Worm (Caenorhabditis elegans): ENCODE results near the gene hmgs-1.

The hmgs-1 gene

ce11 chrV:5676011-5676410, 8.4 kb downstream of the hmgs-1 start, which contains the start of gene pqn-13:
pqn-13 (minus strand) TSS chrV:5676111.
- TF ChIP-seq ceh-82 (tag; optimal IDR thresholded peaks at IDR 0.05) = no peak
- TF ChIP-seq lsy-2 (tag; optimal IDR thresholded peaks at IDR 0.05) = no peak
- TF ChIP-seq sma-9 (GFP tag; optimal IDR thresholded peaks at IDR 0.05) = no peak
- TF ChIP-seq sma-9 (tag; optimal IDR thresholded peaks at IDR 0.05) = no peak
- TF ChIP-seq lin-13 (GFP tag; optimal IDR thresholded peaks at IDR 0.05) = no peak
- TF ChIP-seq elt-1 (tag; optimal IDR thresholded peaks at IDR 0.05) = no peak
- TF ChIP-seq F13H6.1 (tag; optimal IDR thresholded peaks at IDR 0.05) = no peak
- TF ChIP-seq nhr-21 (tag; optimal IDR thresholded peaks at IDR 0.05) = no peak

- TF ChIP-seq nhr-237 (tag; optimal IDR thresholded peaks at IDR 0.05) (no peak), lin-11 (tag; optimal IDR thresholded peaks at IDR 0.05) (no peak), fos-1 (tag; optimal IDR thresholded peaks at IDR 0.05) (no peak), dmd-4 (tag; optimal IDR thresholded peaks at IDR 0.05) (no peak), nhr-25 (tag; optimal IDR thresholded peaks at IDR 0.05) (no peak), lin-13 (GFP tag; optimal IDR thresholded peaks at IDR 0.05) (no peak), mbf-1 (tag; optimal IDR thresholded peaks at IDR 0.05) (no peak), unc-55 (GFP tag; optimal IDR thresholded peaks at IDR 0.05) (no peak), unc-62 (GFP tag; optimal IDR thresholded peaks at IDR 0.05) (no peak), skn-1 (tag; optimal IDR thresholded peaks at IDR 0.05) (no peak), aly-2 (tag; optimal IDR thresholded peaks at IDR 0.05) (no peak), sem-4 (tag; optimal IDR thresholded peaks at IDR 0.05) (no peak)
Measured at ce11 chrV:5672270-5672669, 12.1 kb downstream of the hmgs-1 start.

ce11 chrV:5668968-5669367, 15.4 kb downstream of the hmgs-1 start:
- no peak for TF ChIP-seq ama-1 (optimal IDR thresholded peaks at IDR 0.05)
- TF ChIP-seq aly-2 (tag; optimal IDR thresholded peaks at IDR 0.05) = no peak
- TF ChIP-seq elt-3 (tag; optimal IDR thresholded peaks at IDR 0.05) = no peak
- TF ChIP-seq sma-3 (GFP tag; optimal IDR thresholded peaks at IDR 0.05) = no peak
- TF ChIP-seq lin-11 (tag; optimal IDR thresholded peaks at IDR 0.05) = no peak
- TF ChIP-seq nhr-23 (tag; optimal IDR thresholded peaks at IDR 0.05) = no peak
- no peak for TF ChIP-seq ztf-1 (GFP tag; conservative IDR thresholded peaks at IDR 0.05)
- TF ChIP-seq sma-9 (GFP tag; optimal IDR thresholded peaks at IDR 0.05) = no peak
- no peak for TF ChIP-seq sma-9 (tag; optimal IDR thresholded peaks at IDR 0.05)
- TF ChIP-seq ZK546.5 (tag; optimal IDR thresholded peaks at IDR 0.05) = no peak
- TF ChIP-seq nhr-25 (tag; optimal IDR thresholded peaks at IDR 0.05) = no peak
- TF ChIP-seq alr-1 (tag; optimal IDR thresholded peaks at IDR 0.05) = no peak
- TF ChIP-seq fos-1 (tag; optimal IDR thresholded peaks at IDR 0.05) = no peak

- TF ChIP-seq nhr-11 (tag; optimal IDR thresholded peaks at IDR 0.05) (no peak), sma-3 (GFP tag; optimal IDR thresholded peaks at IDR 0.05) (peak; percentile 65), sma-9 (GFP tag; optimal IDR thresholded peaks at IDR 0.05) (peak; percentile 69), sma-9 (tag; optimal IDR thresholded peaks at IDR 0.05) (no peak), crh-2 (tag; optimal IDR thresholded peaks at IDR 0.05) (peak; percentile 55), gmeb-1 (tag; optimal IDR thresholded peaks at IDR 0.05) (peak; percentile 3), nhr-21 (tag; optimal IDR thresholded peaks at IDR 0.05) (peak; percentile 66), sem-4 (tag; optimal IDR thresholded peaks at IDR 0.05) (no peak), Y55F3AM.14 (GFP tag; optimal IDR thresholded peaks at IDR 0.05) (peak; percentile 34)
Measured at ce11 chrV:5667337-5667736, 17.1 kb downstream of the hmgs-1 start.

- TF ChIP-seq mdl-1 (tag; optimal IDR thresholded peaks at IDR 0.05) = no peak
- TF ChIP-seq mbf-1 (tag; optimal IDR thresholded peaks at IDR 0.05) = no peak
- no peak for TF ChIP-seq blmp-1 (tag; optimal IDR thresholded peaks at IDR 0.05; ENCODE audit: insufficient read depth)
- no peak for TF ChIP-seq peb-1 (tag; optimal IDR thresholded peaks at IDR 0.05)
- TF ChIP-seq fos-1 (tag; optimal IDR thresholded peaks at IDR 0.05) = peak; percentile 1
- TF ChIP-seq nhr-237 (tag; optimal IDR thresholded peaks at IDR 0.05) = no peak
- no peak for TF ChIP-seq nhr-25 (tag; optimal IDR thresholded peaks at IDR 0.05)
Measured at ce11 chrV:5666036-5666729, 18.2 kb downstream of the hmgs-1 start, which contains the start of gene C14C11.7. C14C11.7 (minus strand) TSS chrV:5666086.
